Worm (Caenorhabditis elegans): ENCODE data around the gene ZC449.1.
A peak's percentile ranks its signal among the peaks of the same experiment; 100 is the strongest.

Gene ZC449.1

ce11 chrX:4986354-4986753, 37.9 kb upstream of the ZC449.1 start:
- TF ChIP-seq F37D6.2 (tag; optimal IDR thresholded peaks at IDR 0.05) (no peak), mdt-29 (GFP tag; IDR thresholded peaks at IDR 0.05) (no peak), egl-43 (GFP tag; IDR thresholded peaks at IDR 0.05) (0 out of 2 replicates have a peak, but pooled peaks have one; percentile 38), set-16 (GFP tag; IDR thresholded peaks at IDR 0.05) (peak; percentile 68)

ce11 chrX:4987617-4988016, 36.6 kb upstream of the ZC449.1 start:
- peak; percentile 64 for TF ChIP-seq set-16 (GFP tag; IDR thresholded peaks at IDR 0.05)
- no peak for TF ChIP-seq egl-27 (tag; optimal IDR thresholded peaks at IDR 0.05)

ce11 chrX:4992523-4992922, 31.7 kb upstream of the ZC449.1 start:
- no peak for TF ChIP-seq egl-27 (tag; optimal IDR thresholded peaks at IDR 0.05)
- peak; percentile 70 for TF ChIP-seq set-16 (GFP tag; IDR thresholded peaks at IDR 0.05)
- TF ChIP-seq egl-43 (GFP tag; IDR thresholded peaks at IDR 0.05), result peak; percentile 66; the same call in 1 of the 2 replicates
- no peak for TF ChIP-seq lir-3 (tag; optimal IDR thresholded peaks at IDR 0.05)
- no peak for TF ChIP-seq jun-1 (tag; optimal IDR thresholded peaks at IDR 0.05)
- TF ChIP-seq tag-97 (GFP tag; IDR thresholded peaks at IDR 0.05), result no peak
- 0 out of 2 replicates have a peak, but pooled peaks have one; percentile 11 for TF ChIP-seq php-3 (GFP tag; IDR thresholded peaks at IDR 0.05)
- no peak for TF ChIP-seq F37D6.2 (tag; optimal IDR thresholded peaks at IDR 0.05)
- no peak for TF ChIP-seq F10B5.3 (tag; optimal IDR thresholded peaks at IDR 0.05)
- no peak for TF ChIP-seq hlh-30 (tag; optimal IDR thresholded peaks at IDR 0.05; ENCODE audit: insufficient read depth)
- no peak for TF ChIP-seq lin-13 (GFP tag; optimal IDR thresholded peaks at IDR 0.05)
- no peak for TF ChIP-seq skn-1 (tag; optimal IDR thresholded peaks at IDR 0.05)
- TF ChIP-seq rbr-2 (tag; optimal IDR thresholded peaks at IDR 0.05), result no peak
- no peak for TF ChIP-seq mxl-3 (GFP tag; optimal IDR thresholded peaks at IDR 0.05)
- no peak for TF ChIP-seq nhr-42 (GFP tag; IDR thresholded peaks at IDR 0.05)
- no peak for TF ChIP-seq hmg-1.1 (GFP tag; IDR thresholded peaks at IDR 0.05)

- TF ChIP-seq lin-1 (GFP tag; IDR thresholded peaks at IDR 0.05), result no peak
- TF ChIP-seq daf-12 (tag; optimal IDR thresholded peaks at IDR 0.05), result no peak
- TF ChIP-seq jun-1 (tag; optimal IDR thresholded peaks at IDR 0.05), result no peak
- no peak for TF ChIP-seq F37D6.2 (tag; optimal IDR thresholded peaks at IDR 0.05)
- no peak for TF ChIP-seq arid-1 (GFP tag; conservative IDR thresholded peaks at IDR 0.05)
- no peak for TF ChIP-seq zfp-2 (tag; optimal IDR thresholded peaks at IDR 0.05)
- no peak for TF ChIP-seq vab-7 (GFP tag; IDR thresholded peaks at IDR 0.05)
- no peak for TF ChIP-seq lir-3 (tag; optimal IDR thresholded peaks at IDR 0.05)
- no peak for TF ChIP-seq Y105C5A.15 (GFP tag; IDR thresholded peaks at IDR 0.05)
- TF ChIP-seq rbr-2 (tag; optimal IDR thresholded peaks at IDR 0.05), result no peak
- peak; percentile 26 for TF ChIP-seq mxl-3 (GFP tag; optimal IDR thresholded peaks at IDR 0.05)
- TF ChIP-seq saeg-2 (GFP tag; IDR thresholded peaks at IDR 0.05), result no peak
- peak; percentile 46 for TF ChIP-seq lin-13 (GFP tag; optimal IDR thresholded peaks at IDR 0.05)
- TF ChIP-seq nhr-77 (tag; optimal IDR thresholded peaks at IDR 0.05), result peak; percentile 58
- no peak for TF ChIP-seq nhr-237 (tag; optimal IDR thresholded peaks at IDR 0.05)
- peak; percentile 13 for TF ChIP-seq hlh-30 (tag; optimal IDR thresholded peaks at IDR 0.05; ENCODE audit: insufficient read depth)
- TF ChIP-seq attf-4 (tag; optimal IDR thresholded peaks at IDR 0.05), result no peak
- TF ChIP-seq zip-2 (tag; optimal IDR thresholded peaks at IDR 0.05), result no peak
- peak in 1 of 2 experiments; percentile 33 for TF ChIP-seq mdl-1 (tag; optimal IDR thresholded peaks at IDR 0.05)
- TF ChIP-seq lsy-2 (tag; optimal IDR thresholded peaks at IDR 0.05), result no peak
- TF ChIP-seq sdz-12 (GFP tag; optimal IDR thresholded peaks at IDR 0.05), result no peak
- no peak for TF ChIP-seq gei-8 (GFP tag; optimal IDR thresholded peaks at IDR 0.05)
- no peak for TF ChIP-seq ceh-62 (tag; optimal IDR thresholded peaks at IDR 0.05)
- no peak for TF ChIP-seq nhr-111 (GFP tag; optimal IDR thresholded peaks at IDR 0.05)
- no peak for TF ChIP-seq ama-1 (optimal IDR thresholded peaks at IDR 0.05)
- no peak for TF ChIP-seq zip-11 (GFP tag; IDR thresholded peaks at IDR 0.05)
- no peak for TF ChIP-seq ceh-20 (GFP tag; IDR thresholded peaks at IDR 0.05)
- no peak for TF ChIP-seq Y48G9A.11 (GFP tag; IDR thresholded peaks at IDR 0.05)
- no peak for TF ChIP-seq nhr-42 (GFP tag; IDR thresholded peaks at IDR 0.05)
- no peak for TF ChIP-seq lin-29 (GFP tag; IDR thresholded peaks at IDR 0.05)
- no peak for TF ChIP-seq madf-9 (GFP tag; conservative IDR thresholded peaks at IDR 0.05)
- no peak for TF ChIP-seq ceh-28 (tag; optimal IDR thresholded peaks at IDR 0.05)
- TF ChIP-seq mep-1 (tag; optimal IDR thresholded peaks at IDR 0.05), result peak; percentile 71
- TF ChIP-seq ceh-82 (tag; optimal IDR thresholded peaks at IDR 0.05), result no peak
- TF ChIP-seq Y75B8A.6 (GFP tag; IDR thresholded peaks at IDR 0.05), result no peak
- TF ChIP-seq dmd-8 (GFP tag; IDR thresholded peaks at IDR 0.05), result no peak
These were observed 26.6 kb upstream of the ZC449.1 start, which contains the start of gene ZC8.6 for ce11 chrX:4997548-4998087. Gene ZC8.6 (minus strand): TSS chrX:4997598.

Data from whole organism, L4 larva.